In the genomic region with DNA sequence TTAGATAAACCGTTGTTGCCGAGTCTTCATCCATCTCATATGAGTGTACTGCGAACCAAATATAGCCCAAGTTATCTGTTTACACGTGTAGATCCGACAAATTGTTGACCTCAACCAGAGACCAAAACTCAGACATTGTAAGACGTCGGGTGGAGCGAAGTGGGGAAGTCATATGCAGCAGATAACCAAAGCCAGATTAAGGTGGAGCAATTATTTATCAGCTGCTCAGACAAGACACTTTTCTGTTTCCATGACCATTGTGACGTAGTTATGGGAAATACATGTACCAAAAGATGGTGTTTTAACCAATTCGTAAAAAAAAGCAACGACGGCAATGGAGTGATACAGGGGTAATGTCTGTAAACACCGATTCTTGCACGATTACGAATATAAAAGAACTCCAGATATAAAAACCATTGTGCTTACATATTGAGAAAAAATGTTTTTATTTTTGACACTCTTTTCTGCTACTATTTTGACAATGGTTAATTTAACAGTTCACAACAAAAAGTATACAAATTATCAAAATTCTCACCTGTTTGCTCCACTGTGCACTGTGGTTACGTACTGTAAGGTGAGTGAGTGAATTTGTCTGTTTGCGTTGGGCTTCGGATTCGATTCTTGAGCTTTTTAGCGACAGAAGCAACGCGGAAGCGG, we compare ENCODE assay signal across 3 fruit fly cellular contexts.
A peak's percentile ranks its signal among the peaks of the same experiment; 100 is the strongest.
TF ChIP-seq lines count a peak whose summit lies in the region.

No protein-coding gene starts in this region.

TF ChIP-seq in whole organism, embryonic, 481 proteins besides CTCF, POLR2A, EP300 and RAD21 (continued from another document and continues in another):
- TF ChIP-seq MESR4 (GFP tag; optimal IDR thresholded peaks at IDR 0.05; lab: Kevin White, UChicago) (no peak), CG2129 (GFP tag; IDR thresholded peaks at IDR 0.05; lab: Robert Waterston, UW; ENCODE audit: partially characterized antibody) (no peak), CG18262 (tag; optimal IDR thresholded peaks at IDR 0.05; lab: Kevin White, UChicago) (peak; percentile 37), CG12071 (GFP tag; optimal IDR thresholded peaks at IDR 0.05; lab: Kevin White, UChicago) (no peak), PHDP (tag; optimal IDR thresholded peaks at IDR 0.05; lab: Kevin White, UChicago) (peak; percentile 50), CG15514 (GFP tag; optimal IDR thresholded peaks at IDR 0.05; lab: Kevin White, UChicago) (peak; percentile 30), CG9817 (tag; optimal IDR thresholded peaks at IDR 0.05; lab: Kevin White, UChicago) (peak; percentile 37), ranshi (GFP tag; IDR thresholded peaks at IDR 0.05; lab: Robert Waterston, UW) (0 out of 2 replicates have a peak, but pooled peaks have one; percentile 13), Pdp1 (GFP tag; optimal IDR thresholded peaks at IDR 0.05; lab: Kevin White, UChicago) (peak; percentile 47 to 59), CG32767 (GFP tag; IDR thresholded peaks at IDR 0.05; lab: Robert Waterston, UW) (0 out of 2 replicates have a peak, but pooled peaks have one; percentile 20), knrl (GFP tag; IDR thresholded peaks at IDR 0.05; lab: Robert Waterston, UW; ENCODE audit: partially characterized antibody) (no peak), CG1832 (GFP tag; optimal IDR thresholded peaks at IDR 0.05; lab: Kevin White, UChicago) (no peak), BtbVII (GFP tag; optimal IDR thresholded peaks at IDR 0.05; lab: Kevin White, UChicago) (no peak), CG30403 (GFP tag; optimal IDR thresholded peaks at IDR 0.05; lab: Kevin White, UChicago) (peak; percentile 56), CG8944 (GFP tag; optimal IDR thresholded peaks at IDR 0.05; lab: Kevin White, UChicago) (peak; percentile 35), CG9876 (GFP tag; optimal IDR thresholded peaks at IDR 0.05; lab: Kevin White, UChicago) (no peak), CG3847 (GFP tag; IDR thresholded peaks at IDR 0.05; lab: Robert Waterston, UW) (0 out of 2 replicates have a peak, but pooled peaks have one; percentile 29), CG5245 (GFP tag; optimal IDR thresholded peaks at IDR 0.05; lab: Kevin White, UChicago) (no peak), odd (GFP tag; optimal IDR thresholded peaks at IDR 0.05; lab: Kevin White, UChicago) (no peak), Mrtf (GFP tag; IDR thresholded peaks at IDR 0.05; lab: Robert Waterston, UW) (peak; percentile 51; the same call in 1 of the 3 replicates), Neu2 (GFP tag; optimal IDR thresholded peaks at IDR 0.05; lab: Kevin White, UChicago; ENCODE audit: borderline replicate concordance) (no peak), CG14667 (GFP tag; IDR thresholded peaks at IDR 0.05; lab: Robert Waterston, UW) (no peak), pfk (GFP tag; optimal IDR thresholded peaks at IDR 0.05; lab: Kevin White, UChicago) (no peak), hkb (optimal IDR thresholded peaks at IDR 0.05; lab: Kevin White, UChicago) (no peak), hkb (GFP tag; IDR thresholded peaks at IDR 0.05; lab: Robert Waterston, UW) (peak; percentile 36; the same call in 1 of the 2 replicates), schlank (tag; optimal IDR thresholded peaks at IDR 0.05; lab: Kevin White, UChicago) (no peak), bsh (GFP tag; optimal IDR thresholded peaks at IDR 0.05; lab: Kevin White, UChicago) (peak in 1 of 2 experiments; percentile 46), CG18476 (GFP tag; optimal IDR thresholded peaks at IDR 0.05; lab: Kevin White, UChicago) (peak; percentile 30), ab (GFP tag; optimal IDR thresholded peaks at IDR 0.05; lab: Kevin White, UChicago) (peak; percentile 54), mirr (GFP tag; optimal IDR thresholded peaks at IDR 0.05; lab: Kevin White, UChicago) (no peak), CG4424 (GFP tag; optimal IDR thresholded peaks at IDR 0.05; lab: Kevin White, UChicago) (peak; percentile 52), Kr (GFP tag; optimal IDR thresholded peaks at IDR 0.05; lab: Kevin White, UChicago) (no peak), CG18011 (GFP tag; optimal IDR thresholded peaks at IDR 0.05; lab: Kevin White, UChicago) (no peak), pan (optimal IDR thresholded peaks at IDR 0.05; lab: Kevin White, UChicago) (no peak), pan (GFP tag; optimal IDR thresholded peaks at IDR 0.05 in 1 of 2, IDR thresholded peaks at IDR 0.05 in 1 of 2) (peak in 1 of 2 experiments; percentile 54), abd-A (tag; optimal IDR thresholded peaks at IDR 0.05; lab: Kevin White, UChicago) (no peak), Poxn (GFP tag; IDR thresholded peaks at IDR 0.05; lab: Robert Waterston, UW) (no peak), caup (GFP tag; optimal IDR thresholded peaks at IDR 0.05; lab: Kevin White, UChicago; ENCODE audit: severe bottlenecking) (peak; percentile 32), ham (GFP tag; IDR thresholded peaks at IDR 0.05; lab: Robert Waterston, UW) (no peak)

TF ChIP-seq in whole organism, prepupa, 60 proteins besides CTCF, POLR2A, EP300 and RAD21 (continued from another document):
- TF ChIP-seq OdsH (GFP tag; optimal IDR thresholded peaks at IDR 0.05; lab: Kevin White, UChicago) = peak; percentile 63
- peak; percentile 70 for TF ChIP-seq Ets21C (GFP tag; optimal IDR thresholded peaks at IDR 0.05; lab: Kevin White, UChicago)
- TF ChIP-seq eg (GFP tag; IDR thresholded peaks at IDR 0.05; lab: Robert Waterston, UW) = peak; percentile 62
- peak; percentile 23 for TF ChIP-seq fd59A (GFP tag; optimal IDR thresholded peaks at IDR 0.05; lab: Kevin White, UChicago)
- no peak for TF ChIP-seq dac (GFP tag; optimal IDR thresholded peaks at IDR 0.05; lab: Kevin White, UChicago)
- peak; percentile 78 for TF ChIP-seq Met (GFP tag; optimal IDR thresholded peaks at IDR 0.05; lab: Kevin White, UChicago)
- no peak for TF ChIP-seq CG6854 (GFP tag; optimal IDR thresholded peaks at IDR 0.05; lab: Kevin White, UChicago)
- peak; percentile 24 for TF ChIP-seq CG1621 (tag; optimal IDR thresholded peaks at IDR 0.05; lab: Kevin White, UChicago)
- TF ChIP-seq ss (GFP tag; optimal IDR thresholded peaks at IDR 0.05; lab: Kevin White, UChicago) = no peak
- peak; percentile 71 for TF ChIP-seq CG3919 (GFP tag; optimal IDR thresholded peaks at IDR 0.05; lab: Kevin White, UChicago)
- no peak for TF ChIP-seq CG11294 (GFP tag; IDR thresholded peaks at IDR 0.05; lab: Robert Waterston, UW)
- peak; percentile 57 for TF ChIP-seq net (GFP tag; optimal IDR thresholded peaks at IDR 0.05; lab: Kevin White, UChicago)
- no peak for TF ChIP-seq Lpt (GFP tag; optimal IDR thresholded peaks at IDR 0.05; lab: Kevin White, UChicago)
- peak; percentile 49 for TF ChIP-seq CG11902 (GFP tag; optimal IDR thresholded peaks at IDR 0.05; lab: Kevin White, UChicago)
- TF ChIP-seq CG8319 (GFP tag; optimal IDR thresholded peaks at IDR 0.05; lab: Kevin White, UChicago) = peak; percentile 66
- TF ChIP-seq pdm3 (GFP tag; optimal IDR thresholded peaks at IDR 0.05; lab: Kevin White, UChicago) = peak; percentile 78
- TF ChIP-seq Eip78C (GFP tag; lab: Kevin White, UChicago) = peak; percentile 92
- TF ChIP-seq cyc (GFP tag; optimal IDR thresholded peaks at IDR 0.05; lab: Kevin White, UChicago) = peak; percentile 72
- no peak for TF ChIP-seq CG6808 (GFP tag; optimal IDR thresholded peaks at IDR 0.05; lab: Kevin White, UChicago)
- TF ChIP-seq Blimp-1 (GFP tag; optimal IDR thresholded peaks at IDR 0.05; lab: Kevin White, UChicago) = no peak
- TF ChIP-seq Hr38 (GFP tag; optimal IDR thresholded peaks at IDR 0.05; lab: Kevin White, UChicago) = no peak
- TF ChIP-seq Hr39 (GFP tag; optimal IDR thresholded peaks at IDR 0.05; lab: Kevin White, UChicago) = peak; percentile 86
- TF ChIP-seq CG8632 (GFP tag; optimal IDR thresholded peaks at IDR 0.05; lab: Kevin White, UChicago) = peak; percentile 76
- TF ChIP-seq Hr4 (GFP tag; optimal IDR thresholded peaks at IDR 0.05; lab: Kevin White, UChicago) = peak; percentile 60
- peak; percentile 86 for TF ChIP-seq esn (GFP tag; optimal IDR thresholded peaks at IDR 0.05; lab: Kevin White, UChicago)
- TF ChIP-seq Gug (GFP tag; IDR thresholded peaks at IDR 0.05; lab: Robert Waterston, UW) = no peak
- no peak for TF ChIP-seq CG16779 (tag; optimal IDR thresholded peaks at IDR 0.05; lab: Kevin White, UChicago)
- peak; percentile 79 for TF ChIP-seq Sox102F (GFP tag; optimal IDR thresholded peaks at IDR 0.05; lab: Kevin White, UChicago)
- TF ChIP-seq CG32006 (GFP tag; optimal IDR thresholded peaks at IDR 0.05; lab: Kevin White, UChicago) = peak; percentile 59
- peak; percentile 81 for TF ChIP-seq Sox14 (GFP tag; optimal IDR thresholded peaks at IDR 0.05; lab: Kevin White, UChicago)
- no peak for TF ChIP-seq CG9139 (GFP tag; optimal IDR thresholded peaks at IDR 0.05; lab: Kevin White, UChicago)
- peak; percentile 76 for TF ChIP-seq Smox (GFP tag; optimal IDR thresholded peaks at IDR 0.05; lab: Kevin White, UChicago)
- TF ChIP-seq achi (GFP tag; optimal IDR thresholded peaks at IDR 0.05; lab: Kevin White, UChicago) = peak; percentile 70
- TF ChIP-seq fd85E (GFP tag; optimal IDR thresholded peaks at IDR 0.05; lab: Kevin White, UChicago) = no peak
- peak; percentile 83 for TF ChIP-seq lz (GFP tag; optimal IDR thresholded peaks at IDR 0.05; lab: Kevin White, UChicago)
- peak; percentile 93 for TF ChIP-seq svp (GFP tag; lab: Kevin White, UChicago)
- TF ChIP-seq CG10631 (GFP tag; optimal IDR thresholded peaks at IDR 0.05; lab: Kevin White, UChicago) = peak; percentile 73
- TF ChIP-seq CG4318 (GFP tag; optimal IDR thresholded peaks at IDR 0.05; lab: Kevin White, UChicago) = peak; percentile 19
- peak; percentile 35 for TF ChIP-seq dsx (GFP tag; optimal IDR thresholded peaks at IDR 0.05; lab: Kevin White, UChicago; ENCODE audit: poor library complexity, severe bottlenecking)
- TF ChIP-seq CG3032 (tag; optimal IDR thresholded peaks at IDR 0.05; lab: Kevin White, UChicago) = peak; percentile 51
- peak; percentile 78 for TF ChIP-seq CG31627 (GFP tag; optimal IDR thresholded peaks at IDR 0.05; lab: Kevin White, UChicago)

TF ChIP-seq in whole organism, wandering third instar larva, 38 proteins besides CTCF, POLR2A, EP300 and RAD21 (continued from another document):
- TF ChIP-seq Dif (GFP tag; optimal IDR thresholded peaks at IDR 0.05; lab: Kevin White, UChicago; ENCODE audit: partially characterized antibody) (no peak), foxo (GFP tag; optimal IDR thresholded peaks at IDR 0.05; lab: Kevin White, UChicago) (peak in 1 of 2 experiments; percentile 72), Mio (GFP tag; optimal IDR thresholded peaks at IDR 0.05; lab: Kevin White, UChicago) (no peak), Hnf4 (GFP tag; optimal IDR thresholded peaks at IDR 0.05; lab: Kevin White, UChicago) (peak; percentile 38), sage (GFP tag; optimal IDR thresholded peaks at IDR 0.05; lab: Kevin White, UChicago) (no peak), fru (GFP tag; optimal IDR thresholded peaks at IDR 0.05; lab: Kevin White, UChicago) (peak; percentile 74), CG32264 (GFP tag; optimal IDR thresholded peaks at IDR 0.05; lab: Kevin White, UChicago) (no peak), psq (GFP tag; optimal IDR thresholded peaks at IDR 0.05; lab: Kevin White, UChicago) (no peak), HLH106 (tag; optimal IDR thresholded peaks at IDR 0.05; lab: Kevin White, UChicago) (peak; percentile 46), CrebA (GFP tag; optimal IDR thresholded peaks at IDR 0.05; lab: Kevin White, UChicago; ENCODE audit: borderline replicate concordance) (no peak), dl (GFP tag; optimal IDR thresholded peaks at IDR 0.05; lab: Kevin White, UChicago; ENCODE audit: insufficient read depth in 1 of 2, partially characterized antibody in 2 of 2) (no peak), h (GFP tag; optimal IDR thresholded peaks at IDR 0.05; lab: Kevin White, UChicago) (peak; percentile 63)
